Worm (Caenorhabditis elegans): Measurements from ENCODE around the gene unc-51.
"Not testable (repeated sequence)": the region's sequence is repeated elsewhere in the genome, so short reads cannot be mapped to it uniquely, and the experiment has no call there.

DNA sequence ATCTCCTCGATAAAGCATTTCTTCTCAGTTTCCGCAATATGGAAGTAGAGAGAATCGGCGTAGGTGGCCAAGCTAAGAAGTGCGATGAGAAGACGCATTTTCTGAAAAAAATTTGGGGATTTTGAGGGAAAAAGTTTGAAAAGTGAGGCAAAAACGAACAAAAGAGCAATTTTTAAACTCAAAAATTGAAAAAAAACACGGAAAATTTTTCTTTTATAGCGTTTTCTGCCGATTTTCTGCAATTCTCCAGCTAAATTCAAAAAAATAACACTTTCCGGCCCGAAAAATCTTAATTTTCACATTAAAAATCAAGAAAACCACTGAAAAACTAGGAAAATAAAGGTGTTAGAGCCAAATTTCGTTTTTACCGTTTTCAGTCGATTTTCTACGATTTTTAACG lies 55.3 kb downstream of the unc-51 start, which contains the start of gene tmed-4:
- not testable (repeated sequence) for TF ChIP-seq nhr-120 (GFP tag; IDR thresholded peaks at IDR 0.05); egl-44 (GFP tag; IDR thresholded peaks at IDR 0.05); lin-35 (GFP tag; optimal IDR thresholded peaks at IDR 0.05); unc-62 (GFP tag; optimal IDR thresholded peaks at IDR 0.05); ekl-4 (GFP tag; IDR thresholded peaks at IDR 0.05); madf-8 (GFP tag; conservative IDR thresholded peaks at IDR 0.05); D2030.7 (GFP tag; IDR thresholded peaks at IDR 0.05); sea-2 (GFP tag; IDR thresholded peaks at IDR 0.05); lsy-27 (tag; optimal IDR thresholded peaks at IDR 0.05; ENCODE audit: borderline replicate concordance, insufficient read depth); tbp1 (GFP tag; optimal IDR thresholded peaks at IDR 0.05); aptf-2 (GFP tag; conservative IDR thresholded peaks at IDR 0.05); aptf-3 (GFP tag; IDR thresholded peaks at IDR 0.05); snpc-4 (GFP tag; optimal IDR thresholded peaks at IDR 0.05); snpc-4 (tag; optimal IDR thresholded peaks at IDR 0.05); pha-4 (tag; optimal IDR thresholded peaks at IDR 0.05)

All from whole organism, young adult.